Worm (Caenorhabditis elegans) whole organism, late embryonic: ENCODE results near the gene T20D4.7.
"Not testable (repeated sequence)": the region's sequence is repeated elsewhere in the genome, so short reads cannot be mapped to it uniquely, and the experiment has no call there.

Source experiments
- ama-1 ChIP-seq: fragments of 150-350 bp; optimal IDR thresholded peaks from 2 replicates; lab custom pipeline; 2014
- ceh-24 ChIP-seq: sonication (generic microtip); optimal IDR thresholded peaks from 2 replicates; lab custom pipeline; 2016; ENCODE audit warnings: mild to moderate bottlenecking, missing genetic modification characterization, missing compliant biosample characterization
- ceh-31 ChIP-seq: sonication (generic microtip); optimal IDR thresholded peaks from 2 replicates; lab custom pipeline; 2016; ENCODE audit warnings: missing genetic modification characterization, missing compliant biosample characterization
- ceh-34 ChIP-seq: sonication (generic microtip); optimal IDR thresholded peaks from 2 replicates; lab custom pipeline; 2016; ENCODE audit warnings: mild to moderate bottlenecking, missing genetic modification characterization, missing compliant biosample characterization
- ceh-9 ChIP-seq: sonication (generic microtip); optimal IDR thresholded peaks from 2 replicates; lab custom pipeline; 2016; ENCODE audit warnings: mild to moderate bottlenecking, missing genetic modification characterization, inconsistent platforms, missing compliant biosample characterization
- che-1 ChIP-seq: sonication (generic microtip); optimal IDR thresholded peaks from 2 replicates; lab custom pipeline; 2016; ENCODE audit warnings: mild to moderate bottlenecking, missing genetic modification characterization, missing compliant biosample characterization
- dmd-4 ChIP-seq: sonication (generic microtip); optimal IDR thresholded peaks from 2 replicates; lab custom pipeline; 2016; ENCODE audit warnings: borderline replicate concordance, missing genetic modification characterization, missing compliant biosample characterization
- elt-4 ChIP-seq: sonication (generic microtip); optimal IDR thresholded peaks from 2 replicates; lab custom pipeline; 2016; ENCODE audit warnings: missing genetic modification characterization, missing compliant biosample characterization
- eyg-1 ChIP-seq: sonication (generic microtip); optimal IDR thresholded peaks from 2 replicates; lab custom pipeline; 2016; ENCODE audit warnings: missing genotype, missing genetic modification characterization, missing compliant biosample characterization
- fax-1 ChIP-seq: sonication (generic microtip); optimal IDR thresholded peaks from 2 replicates; lab custom pipeline; 2016; ENCODE audit warnings: missing genotype, missing genetic modification characterization, missing compliant biosample characterization
- fkh-6 ChIP-seq: sonication (generic microtip); optimal IDR thresholded peaks from 2 replicates; lab custom pipeline; 2016; ENCODE audit warnings: missing genetic modification characterization, missing compliant biosample characterization
- hlh-13 ChIP-seq: fragments of 200-800 bp; sonication (Bioruptor generic); optimal IDR thresholded peaks from 2 replicates; lab custom pipeline; 2018; ENCODE audit warnings: mild to moderate bottlenecking, missing genetic modification characterization, missing compliant biosample characterization
- hlh-15 ChIP-seq: sonication (generic microtip); optimal IDR thresholded peaks from 2 replicates; lab custom pipeline; 2016; ENCODE audit warnings: missing genetic modification characterization, missing compliant biosample characterization
- hlh-6 ChIP-seq: sonication (generic microtip); optimal IDR thresholded peaks from 2 replicates; lab custom pipeline; 2016; ENCODE audit warnings: missing genotype, missing genetic modification characterization, missing compliant biosample characterization
- hlh-8 ChIP-seq: sonication (generic microtip); optimal IDR thresholded peaks from 2 replicates; lab custom pipeline; 2016; ENCODE audit warnings: missing genotype, missing genetic modification characterization, missing compliant biosample characterization
- lim-6 ChIP-seq: sonication (generic microtip); optimal IDR thresholded peaks from 2 replicates; lab custom pipeline; 2016; ENCODE audit warnings: missing genetic modification characterization, missing compliant biosample characterization
- lin-11 ChIP-seq: fragments of 200-800 bp; sonication (Bioruptor generic); optimal IDR thresholded peaks from 2 replicates; lab custom pipeline; 2018; ENCODE audit warnings: mild to moderate bottlenecking, missing genetic modification characterization, missing compliant biosample characterization
- madf-2 ChIP-seq: sonication (generic microtip); optimal IDR thresholded peaks from 2 replicates; lab custom pipeline; 2017; ENCODE audit warnings: missing genetic modification characterization, missing compliant biosample characterization
- mec-3 ChIP-seq: sonication (generic microtip); optimal IDR thresholded peaks from 2 replicates; lab custom pipeline; 2016; ENCODE audit warnings: borderline replicate concordance, missing genetic modification characterization, missing compliant biosample characterization
- nhr-11 ChIP-seq: fragments of 150-350 bp; optimal IDR thresholded peaks from 2 replicates; lab custom pipeline; 2014; ENCODE audit warnings: missing biosample characterization, missing genetic modification characterization
- npax-4 ChIP-seq: sonication (generic microtip); optimal IDR thresholded peaks from 2 replicates; lab custom pipeline; 2016; ENCODE audit warnings: missing genetic modification characterization, missing compliant biosample characterization
- odd-2 ChIP-seq: sonication (generic microtip); optimal IDR thresholded peaks from 2 replicates; lab custom pipeline; 2017; ENCODE audit warnings: antibody characterized with exemption, mild to moderate bottlenecking, missing genetic modification characterization, missing compliant biosample characterization
- pag-3 ChIP-seq: sonication (generic microtip); optimal IDR thresholded peaks from 2 replicates; lab custom pipeline; 2016; ENCODE audit warnings: missing compliant biosample characterization, missing genetic modification characterization, borderline replicate concordance
- pha-4 ChIP-seq: fragments of 150-350 bp; optimal IDR thresholded peaks from 2 replicates; lab custom pipeline; 2018; ENCODE audit warnings: missing biosample characterization, missing genetic modification reagents, missing genetic modification characterization
- pqm-1 ChIP-seq: sonication (generic microtip); optimal IDR thresholded peaks from 2 replicates; lab custom pipeline; 2016; ENCODE audit warnings: missing genetic modification characterization, missing compliant biosample characterization
- pros-1 ChIP-seq: fragments of 150-350 bp; optimal IDR thresholded peaks from 2 replicates; lab custom pipeline; 2014; ENCODE audit warnings: missing biosample characterization, missing genetic modification reagents, missing genetic modification characterization
- ref-2 ChIP-seq: sonication (generic microtip); optimal IDR thresholded peaks from 2 replicates; lab custom pipeline; 2016; ENCODE audit warnings: missing genetic modification characterization, missing compliant biosample characterization
- sdc-2 ChIP-seq: sonication (generic microtip); optimal IDR thresholded peaks from 2 replicates; lab custom pipeline; 2016; ENCODE audit warnings: missing genotype, missing genetic modification characterization, missing compliant biosample characterization
- sox-4 ChIP-seq: sonication (generic microtip); optimal IDR thresholded peaks from 2 replicates; lab custom pipeline; 2017; ENCODE audit warnings: mild to moderate bottlenecking, missing genetic modification characterization, inconsistent platforms, missing compliant biosample characterization
- syd-9 ChIP-seq: sonication (generic microtip); optimal IDR thresholded peaks from 2 replicates; lab custom pipeline; 2016; ENCODE audit warnings: mild to moderate bottlenecking, missing genetic modification characterization, moderate library complexity, missing compliant biosample characterization
- ttx-3 ChIP-seq: sonication (generic microtip); optimal IDR thresholded peaks from 2 replicates; lab custom pipeline; 2016; ENCODE audit warnings: missing genetic modification reagents, missing genetic modification characterization, missing compliant biosample characterization
- unc-42 ChIP-seq: sonication (generic microtip); optimal IDR thresholded peaks from 2 replicates; lab custom pipeline; 2016; ENCODE audit warnings: missing genotype, missing genetic modification characterization, missing compliant biosample characterization
- unc-86 ChIP-seq: sonication (generic microtip); optimal IDR thresholded peaks from 2 replicates; lab custom pipeline; 2016; ENCODE audit warnings: missing genetic modification characterization, missing compliant biosample characterization
- ztf-16 ChIP-seq: sonication (generic microtip); optimal IDR thresholded peaks from 2 replicates; lab custom pipeline; 2017; ENCODE audit warnings: missing genetic modification characterization, missing compliant biosample characterization

The T20D4.7 gene

ce11 chrV:3394065-3394464 is 14.6 kb upstream of the T20D4.7 start:
- TF ChIP-seq syd-9 (no peak), nhr-11 (tag; lab: Kevin White, UChicago) (no peak), mec-3 (tag; lab: Kevin White, UChicago) (no peak), hlh-15 (no peak), ttx-3 (tag; lab: Kevin White, UChicago) (no peak)

ce11 chrV:3394694-3395240 is 13.9 kb upstream of the T20D4.7 start, which contains the start of gene T20D4.15:
Gene T20D4.15 (minus strand): TSS chrV:3394744.
- no peak for TF ChIP-seq odd-2 (tag; lab: Kevin White, UChicago)
- TF ChIP-seq ama-1 (lab: Kevin White, UChicago) = no peak
- TF ChIP-seq ceh-9 (tag; lab: Kevin White, UChicago) = no peak
- no peak for TF ChIP-seq ztf-16 (tag; lab: Kevin White, UChicago)
- no peak for TF ChIP-seq pqm-1 (tag; lab: Kevin White, UChicago)
- no peak for TF ChIP-seq fkh-6 (tag; lab: Kevin White, UChicago)
- TF ChIP-seq unc-86 (tag; lab: Kevin White, UChicago) = no peak
- no peak for TF ChIP-seq ceh-31 (tag; lab: Kevin White, UChicago)
- TF ChIP-seq eyg-1 (tag; lab: Kevin White, UChicago) = no peak
- TF ChIP-seq hlh-13 (GFP tag; lab: Kevin White, UChicago) = no peak
- TF ChIP-seq npax-4 (tag; lab: Kevin White, UChicago) = no peak
- no peak for TF ChIP-seq ceh-24
- no peak for TF ChIP-seq sox-4
- no peak for TF ChIP-seq pha-4 (tag; lab: Kevin White, UChicago)
- TF ChIP-seq madf-2 = no peak
- TF ChIP-seq elt-4 (tag; lab: Kevin White, UChicago) = no peak

ce11 chrV:3396765-3397164 is 11.9 kb upstream of the T20D4.7 start, which contains the start of gene T20D4.12:
Gene T20D4.12 (plus strand): TSS chrV:3397065.
- TF ChIP-seq sdc-2, fax-1, lim-6 (tag; lab: Kevin White, UChicago): not testable (repeated sequence)

- no peak for TF ChIP-seq che-1 (tag; lab: Kevin White, UChicago)
- TF ChIP-seq pha-4 (tag; lab: Kevin White, UChicago) = no peak
- no peak for TF ChIP-seq odd-2 (tag; lab: Kevin White, UChicago)
- TF ChIP-seq ceh-34 (tag; lab: Kevin White, UChicago) = no peak
- no peak for TF ChIP-seq pros-1 (tag; lab: Kevin White, UChicago)
- TF ChIP-seq ref-2 (tag; lab: Kevin White, UChicago) = no peak
- no peak for TF ChIP-seq hlh-8 (tag; lab: Kevin White, UChicago)
- TF ChIP-seq unc-86 (tag; lab: Kevin White, UChicago) = no peak
- no peak for TF ChIP-seq syd-9
- no peak for TF ChIP-seq unc-42 (tag; lab: Kevin White, UChicago)
- TF ChIP-seq sdc-2 (tag; lab: Kevin White, UChicago) = no peak
- TF ChIP-seq pag-3 (tag; lab: Kevin White, UChicago) = no peak
- no peak for TF ChIP-seq lin-11 (tag; lab: Kevin White, UChicago)
- TF ChIP-seq mec-3 (tag; lab: Kevin White, UChicago) = no peak
- TF ChIP-seq hlh-6 (tag; lab: Kevin White, UChicago) = no peak
Measured at ce11 chrV:3398314-3398713, 10.4 kb upstream of the T20D4.7 start, which contains the start of gene T20D4.11. Gene T20D4.11 (plus strand): TSS chrV:3398690.

ce11 chrV:3399952-3400351 is 8.8 kb upstream of the T20D4.7 start, which contains the start of gene T20D4.10:
Gene T20D4.10 (plus strand): TSS chrV:3400252.
- not testable (repeated sequence) for TF ChIP-seq dmd-4, ttx-3, pag-3 (tag; lab: Kevin White, UChicago)
